Worm (Caenorhabditis elegans): ENCODE results near the gene lem-4.

ce11 chrIV:829107-829506, 25.5 kb downstream of the lem-4 start:
- TF ChIP-seq nhr-6 (tag; optimal IDR thresholded peaks at IDR 0.05) (no peak), nhr-12 (tag; optimal IDR thresholded peaks at IDR 0.05) (no peak), unc-62 (GFP tag; optimal IDR thresholded peaks at IDR 0.05) (no peak), ama-1 (optimal IDR thresholded peaks at IDR 0.05) (no peak), elt-3 (tag; optimal IDR thresholded peaks at IDR 0.05) (no peak), mdl-1 (tag; optimal IDR thresholded peaks at IDR 0.05) (no peak), lsy-2 (tag; optimal IDR thresholded peaks at IDR 0.05) (no peak), elt-1 (tag; optimal IDR thresholded peaks at IDR 0.05) (no peak), nhr-77 (tag; optimal IDR thresholded peaks at IDR 0.05) (no peak), ZK546.5 (tag; optimal IDR thresholded peaks at IDR 0.05) (no peak), aly-2 (tag; optimal IDR thresholded peaks at IDR 0.05) (no peak), lin-11 (tag; optimal IDR thresholded peaks at IDR 0.05) (no peak), ztf-4 (tag; optimal IDR thresholded peaks at IDR 0.05) (no peak)
